Fruit fly (Drosophila melanogaster): Measurements from ENCODE around the gene CG34124.

The CG34124 gene

dm6 chr2L:4973731-4974415, 15.7 kb downstream of the CG34124 start, which contains the start of gene mRpL28 (continued):
- TF ChIP-seq aop (GFP tag; IDR thresholded peaks at IDR 0.05) (no peak), amos (GFP tag; IDR thresholded peaks at IDR 0.05; ENCODE audit: partially characterized antibody) (peak; percentile 28; the same call in 1 of the 2 replicates), CG10462 (GFP tag; optimal IDR thresholded peaks at IDR 0.05) (no peak), CG9797 (GFP tag; optimal IDR thresholded peaks at IDR 0.05) (peak; percentile 21), CG16815 (GFP tag; optimal IDR thresholded peaks at IDR 0.05) (no peak), dati (GFP tag; IDR thresholded peaks at IDR 0.05) (no peak), btn (GFP tag; optimal IDR thresholded peaks at IDR 0.05) (no peak), cas (GFP tag; IDR thresholded peaks at IDR 0.05) (no peak), Myb (GFP tag; optimal IDR thresholded peaks at IDR 0.05) (no peak), bbx (GFP tag; IDR thresholded peaks at IDR 0.05; ENCODE audit: partially characterized antibody) (peak; percentile 56; the same call in 1 of the 2 replicates), Dll (GFP tag; IDR thresholded peaks at IDR 0.05; ENCODE audit: partially characterized antibody) (peak; percentile 46; the same call in 1 of the 4 replicates), otp (GFP tag; IDR thresholded peaks at IDR 0.05) (no peak), MESR4 (GFP tag; optimal IDR thresholded peaks at IDR 0.05) (peak; percentile 87), pb (GFP tag; optimal IDR thresholded peaks at IDR 0.05) (no peak), CG10267 (tag; optimal IDR thresholded peaks at IDR 0.05) (peak; percentile 29), CG12155 (GFP tag; optimal IDR thresholded peaks at IDR 0.05) (no peak), wek (GFP tag; optimal IDR thresholded peaks at IDR 0.05) (no peak), inv (GFP tag; IDR thresholded peaks at IDR 0.05; ENCODE audit: partially characterized antibody) (peak; percentile 19; the same call in 1 of the 2 replicates), CG8478 (optimal IDR thresholded peaks at IDR 0.05) (no peak), Ssrp (tag; optimal IDR thresholded peaks at IDR 0.05) (no peak), gsb-n (tag; optimal IDR thresholded peaks at IDR 0.05) (no peak), Nf-YC (tag; optimal IDR thresholded peaks at IDR 0.05) (peak; percentile 40), CG7271 (tag; optimal IDR thresholded peaks at IDR 0.05) (no peak), zfh1 (GFP tag; IDR thresholded peaks at IDR 0.05) (no peak), Mad (GFP tag; optimal IDR thresholded peaks at IDR 0.05) (peak; percentile 18), pan (optimal IDR thresholded peaks at IDR 0.05) (no peak), pan (GFP tag; optimal IDR thresholded peaks at IDR 0.05 in 1 of 2, IDR thresholded peaks at IDR 0.05 in 1 of 2) (no peak), Dip3 (GFP tag; optimal IDR thresholded peaks at IDR 0.05) (peak; percentile 26), Pdp1 (GFP tag; optimal IDR thresholded peaks at IDR 0.05) (peak in 1 of 2 experiments; percentile 97), Hr3 (GFP tag; optimal IDR thresholded peaks at IDR 0.05) (no peak), Drgx (GFP tag; IDR thresholded peaks at IDR 0.05) (no peak), Xbp1 (GFP tag; optimal IDR thresholded peaks at IDR 0.05) (no peak), Rx (GFP tag; IDR thresholded peaks at IDR 0.05) (no peak), emc (GFP tag; optimal IDR thresholded peaks at IDR 0.05) (no peak), crc (GFP tag; optimal IDR thresholded peaks at IDR 0.05) (no peak), CG7963 (GFP tag; IDR thresholded peaks at IDR 0.05; ENCODE audit: partially characterized antibody) (no peak), salm (tag; optimal IDR thresholded peaks at IDR 0.05) (no peak), gcm (GFP tag; optimal IDR thresholded peaks at IDR 0.05) (no peak), CG11723 (GFP tag; optimal IDR thresholded peaks at IDR 0.05) (no peak), ATbp (GFP tag; optimal IDR thresholded peaks at IDR 0.05) (no peak), unc-4 (GFP tag; IDR thresholded peaks at IDR 0.05; ENCODE audit: partially characterized antibody) (peak; percentile 54), CG15269 (tag; optimal IDR thresholded peaks at IDR 0.05) (no peak), B-H2 (GFP tag; optimal IDR thresholded peaks at IDR 0.05) (peak; percentile 43), CG12236 (GFP tag; optimal IDR thresholded peaks at IDR 0.05) (no peak), CG13624 (GFP tag; optimal IDR thresholded peaks at IDR 0.05) (peak; percentile 59), CG10979 (tag; optimal IDR thresholded peaks at IDR 0.05) (no peak), CG3726 (GFP tag; IDR thresholded peaks at IDR 0.05) (no peak), trem (tag; optimal IDR thresholded peaks at IDR 0.05) (peak; percentile 49), tap (tag; optimal IDR thresholded peaks at IDR 0.05) (no peak), CG15696 (tag; optimal IDR thresholded peaks at IDR 0.05) (no peak)

All from whole organism, embryonic.